Worm (Caenorhabditis elegans) whole organism, early embryonic: Measurements from ENCODE around the gene str-228.

ENCODE experiments used
- ama-1 ChIP-seq: fragments of 150-350 bp; optimal IDR thresholded peaks from 2 replicates; lab custom pipeline; 2014
- ceh-13 ChIP-seq: fragments of 200-800 bp; sonication (Bioruptor generic); optimal IDR thresholded peaks from 2 replicates; lab custom pipeline; 2018; ENCODE audit warnings: mild to moderate bottlenecking, missing genetic modification characterization, missing compliant biosample characterization
- flt-1 ChIP-seq: fragments of 200-800 bp; sonication (Bioruptor generic); IDR thresholded peaks from 2 replicates; pipeline ENCODE4 v1.3.6; 2022; ENCODE audit warnings: missing genetic modification characterization, missing compliant biosample characterization
- scrt-1 ChIP-seq: fragments of 200-800 bp; sonication (Bioruptor generic); IDR thresholded peaks from 2 replicates; pipeline ENCODE4 v1.3.6; 2022; ENCODE audit warnings: missing genetic modification characterization, missing compliant biosample characterization
- sea-1 ChIP-seq: fragments of 200-800 bp; sonication (Bioruptor generic); conservative IDR thresholded peaks from 2 replicates; pipeline ENCODE4 v1.3.6; 2022; ENCODE audit warnings: missing genetic modification characterization, missing compliant biosample characterization
- tra-4 ChIP-seq: sonication (generic microtip); optimal IDR thresholded peaks from 2 replicates; lab custom pipeline; 2017; ENCODE audit warnings: missing genetic modification characterization, missing compliant biosample characterization

- TF ChIP-seq ama-1 (no peak), ceh-13 (GFP tag; lab: Kevin White, UChicago) (no peak), flt-1 (GFP tag; lab: Robert Waterston, UW) (no peak), scrt-1 (GFP tag; lab: Robert Waterston, UW) (no peak), tra-4 (tag; lab: Kevin White, UChicago) (no peak), sea-1 (GFP tag; lab: Robert Waterston, UW) (no peak)
Measured at ce11 chrV:3512381-3512780, 2.4 kb downstream of the str-228 start, which contains the start of gene str-226.
